Worm (Caenorhabditis elegans): ENCODE results near the gene ran-5.
"Not testable (repeated sequence)": the region's sequence is repeated elsewhere in the genome, so short reads cannot be mapped to it uniquely, and the experiment has no call there.

DNA sequence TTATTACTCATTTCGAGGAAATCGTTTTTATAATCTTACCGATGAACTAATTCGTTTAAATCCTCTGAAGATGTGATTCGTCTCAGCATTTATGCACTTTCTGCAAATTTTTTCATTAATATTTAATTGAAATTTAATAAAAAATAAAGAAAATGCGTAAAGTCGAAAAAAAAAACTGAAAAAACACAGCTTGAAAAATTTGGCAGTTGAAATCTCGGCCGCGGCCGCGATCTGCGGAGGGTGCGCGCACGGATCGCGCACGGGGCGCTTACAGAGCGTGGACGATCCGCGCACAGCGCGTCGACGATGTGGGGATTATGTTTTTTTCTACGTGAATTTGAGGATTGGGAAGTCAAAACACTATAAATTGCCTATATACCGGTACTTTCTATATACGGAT lies 39.0 kb upstream of the ran-5 start, which contains the start of gene ZK84.4:
- not testable (repeated sequence) for TF ChIP-seq sox-4 (tag; optimal IDR thresholded peaks at IDR 0.05); nhr-237 (tag; optimal IDR thresholded peaks at IDR 0.05); ces-1 (GFP tag; optimal IDR thresholded peaks at IDR 0.05); fkh-10 (GFP tag; optimal IDR thresholded peaks at IDR 0.05); pqm-1 (tag; optimal IDR thresholded peaks at IDR 0.05); nhr-77 (tag; optimal IDR thresholded peaks at IDR 0.05)
